Fruit fly (Drosophila melanogaster) whole organism, prepupa: ENCODE data around the gene CG10809.

Source experiments
- Blimp-1 ChIP-seq: fragments of 200-800 bp; sonication (Bioruptor generic); optimal IDR thresholded peaks from 3 replicates; lab custom pipeline; 2017; ENCODE audit warnings: missing biosample characterization, missing genetic modification characterization, mild to moderate bottlenecking, moderate library complexity, missing genetic modification reagents
- acj6 ChIP-seq: fragments of 200-800 bp; sonication (Bioruptor generic); optimal IDR thresholded peaks from 3 replicates; lab custom pipeline; 2016; ENCODE audit warnings: missing biosample characterization, missing genetic modification characterization
- esn ChIP-seq: fragments of 200-800 bp; sonication (Bioruptor generic); optimal IDR thresholded peaks from 2 replicates; lab custom pipeline; 2016; ENCODE audit warnings: missing biosample characterization, mild to moderate bottlenecking, missing genetic modification characterization, moderate library complexity
- fd59A ChIP-seq: fragments of 200-800 bp; sonication (Bioruptor generic); optimal IDR thresholded peaks from 2 replicates; lab custom pipeline; 2017; ENCODE audit warnings: missing biosample characterization, mild to moderate bottlenecking, missing genetic modification characterization, missing genetic modification reagents
- lz ChIP-seq: fragments of 200-800 bp; sonication (Bioruptor generic); optimal IDR thresholded peaks from 3 replicates; lab custom pipeline; 2016; ENCODE audit warnings: missing biosample characterization, missing genetic modification characterization
- net ChIP-seq: fragments of 200-800 bp; sonication (Bioruptor generic); optimal IDR thresholded peaks from 3 replicates; lab custom pipeline; 2016; ENCODE audit warnings: missing biosample characterization, missing genetic modification characterization
- vri ChIP-seq: fragments of 200-800 bp; sonication (Bioruptor generic); optimal IDR thresholded peaks from 3 replicates; lab custom pipeline; 2016; ENCODE audit warnings: missing biosample characterization, mild to moderate bottlenecking, missing genetic modification characterization

- TF ChIP-seq net (GFP tag; lab: Kevin White, UChicago) (no peak), vri (GFP tag; lab: Kevin White, UChicago) (no peak), Blimp-1 (no peak), acj6 (no peak), fd59A (GFP tag; lab: Kevin White, UChicago) (no peak), lz (GFP tag; lab: Kevin White, UChicago) (no peak), esn (GFP tag; lab: Kevin White, UChicago) (no peak)
These were observed 30.5 kb downstream of the CG10809 start for dm6 chr3L:9829154-9829553.
